Fruit fly (Drosophila melanogaster) whole organism, embryonic: ENCODE measurements around the gene TfAP-2.

ENCODE experiments used
- ATbp ChIP-seq: fragments of 200-800 bp; sonication (Bioruptor generic); optimal IDR thresholded peaks from 2 replicates; lab custom pipeline; 2017; ENCODE audit warnings: missing biosample characterization, mild to moderate bottlenecking, missing genetic modification characterization, missing genetic modification reagents
- Adf1 ChIP-seq: fragments of 200-800 bp; sonication (Bioruptor generic); IDR thresholded peaks from 2 replicates; pipeline ENCODE4 v1.3.6; 2022; ENCODE audit warnings: missing biosample characterization, missing genetic modification characterization
- Antp ChIP-seq: fragments of 200-800 bp; sonication (Bioruptor generic); optimal IDR thresholded peaks from 3 replicates; lab custom pipeline; 2016; ENCODE audit warnings: missing biosample characterization, missing genetic modification characterization
- Atf-2 ChIP-seq: fragments of 200-800 bp; sonication (Bioruptor generic); optimal IDR thresholded peaks from 2 replicates; lab custom pipeline; 2016; ENCODE audit warnings: missing biosample characterization, missing genetic modification characterization
- B-H1 ChIP-seq: fragments of 200-800 bp; sonication (Bioruptor generic); IDR thresholded peaks from 3 replicates; pipeline ENCODE4 v1.3.6; 2022; ENCODE audit warnings: missing biosample characterization, missing genetic modification characterization
- CG10209 ChIP-seq: fragments of 200-800 bp; sonication (Bioruptor generic); optimal IDR thresholded peaks from 3 replicates; lab custom pipeline; 2017; ENCODE audit warnings: missing biosample characterization, mild to moderate bottlenecking, missing genetic modification characterization, missing genetic modification reagents
- CG1024 ChIP-seq: fragments of 200-800 bp; sonication (Bioruptor generic); IDR thresholded peaks from 2 replicates; pipeline ENCODE4 v1.3.6; 2022; ENCODE audit warnings: missing biosample characterization, missing genetic modification characterization
- CG12219 ChIP-seq: fragments of 200-800 bp; sonication (Bioruptor generic); optimal IDR thresholded peaks from 3 replicates; lab custom pipeline; 2018; ENCODE audit warnings: missing biosample characterization, mild to moderate bottlenecking, missing genetic modification characterization
- CG16779 ChIP-seq: fragments of 200-800 bp; sonication (Bioruptor generic); IDR thresholded peaks from 2 replicates; pipeline ENCODE4 v1.3.6; 2022; ENCODE audit warnings: missing biosample characterization, missing genetic modification characterization
- CG17829 ChIP-seq: fragments of 200-800 bp; optimal IDR thresholded peaks from 2 replicates; lab custom pipeline; 2019; ENCODE audit warnings: missing biosample characterization, mild to moderate bottlenecking, missing genetic modification characterization, moderate library complexity
- CG30403 ChIP-seq: fragments of 200-800 bp; sonication (Bioruptor generic); optimal IDR thresholded peaks from 3 replicates; lab custom pipeline; 2016; ENCODE audit warnings: missing biosample characterization, missing genetic modification characterization
- CG3281 ChIP-seq: fragments of 200-800 bp; sonication (Bioruptor generic); optimal IDR thresholded peaks from 3 replicates; lab custom pipeline; 2017; ENCODE audit warnings: missing biosample characterization, mild to moderate bottlenecking, missing genetic modification characterization
- CG3838 ChIP-seq: fragments of 200-800 bp; sonication (Bioruptor generic); optimal IDR thresholded peaks from 3 replicates; lab custom pipeline; 2016; ENCODE audit warnings: missing biosample characterization, missing genetic modification characterization
- CG43689 ChIP-seq: fragments of 200-800 bp; sonication (Bioruptor generic); IDR thresholded peaks from 2 replicates; pipeline ENCODE4 v1.3.6; 2022; ENCODE audit warnings: missing biosample characterization, missing genetic modification characterization
- CG4730 ChIP-seq: fragments of 200-800 bp; sonication (Bioruptor generic); IDR thresholded peaks from 2 replicates; pipeline ENCODE4 v1.3.6; 2022; ENCODE audit warnings: missing biosample characterization, missing genetic modification characterization
- CG9609 ChIP-seq: fragments of 200-800 bp; sonication (Bioruptor generic); optimal IDR thresholded peaks from 3 replicates; lab custom pipeline; 2016; ENCODE audit warnings: missing biosample characterization, missing genetic modification characterization
- CoRest ChIP-seq: fragments of 200-800 bp; sonication (Bioruptor generic); optimal IDR thresholded peaks from 3 replicates; lab custom pipeline; 2018; ENCODE audit warnings: missing biosample characterization, mild to moderate bottlenecking, missing genetic modification characterization, moderate library complexity
- CrebB ChIP-seq: fragments of 200-800 bp; sonication (Bioruptor generic); optimal IDR thresholded peaks from 3 replicates; lab custom pipeline; 2018; ENCODE audit warnings: missing biosample characterization, mild to moderate bottlenecking, missing genetic modification characterization
- Dbx ChIP-seq: fragments of 200-800 bp; sonication (Bioruptor generic); IDR thresholded peaks from 3 replicates; pipeline ENCODE4 v1.3.6; 2022; ENCODE audit warnings: missing biosample characterization, missing genetic modification characterization
- Doc2 ChIP-seq: fragments of 200-800 bp; sonication (Bioruptor generic); IDR thresholded peaks from 2 replicates; pipeline ENCODE4 v1.3.6; 2022; ENCODE audit warnings: missing biosample characterization, missing genetic modification characterization
- Fer3 ChIP-seq: fragments of 200-800 bp; sonication (Bioruptor generic); optimal IDR thresholded peaks from 2 replicates; lab custom pipeline; 2018; ENCODE audit warnings: missing biosample characterization, mild to moderate bottlenecking, missing genetic modification characterization, moderate library complexity
- H15 ChIP-seq: fragments of 200-800 bp; sonication (Bioruptor generic); IDR thresholded peaks from 3 replicates; pipeline ENCODE4 v1.3.6; 2022; ENCODE audit warnings: missing biosample characterization, missing genetic modification characterization
- Hsf ChIP-seq: fragments of 200-800 bp; sonication (Bioruptor generic); optimal IDR thresholded peaks from 3 replicates; lab custom pipeline; 2016; ENCODE audit warnings: missing biosample characterization, missing genetic modification characterization
- Med ChIP-seq: fragments of 200-800 bp; sonication (Bioruptor generic); peaks from one replicate; lab custom pipeline; 2016; ENCODE audit warnings: missing biosample characterization, missing genetic modification characterization, mild to moderate bottlenecking, inconsistent platforms, moderate library complexity
- Nf-YA ChIP-seq: fragments of 200-800 bp; sonication (Bioruptor generic); IDR thresholded peaks from 2 replicates; pipeline ENCODE4 v1.3.6; 2022; ENCODE audit warnings: missing biosample characterization, missing genetic modification characterization
- Pdp1 ChIP-seq, 2 experiments: fragments of 200-800 bp; sonication (Bioruptor generic); optimal IDR thresholded peaks; 3 replicates each; lab custom pipeline; 2016; ENCODE audit warnings: missing biosample characterization in 2 of 2, missing genetic modification characterization in 2 of 2, mild to moderate bottlenecking in 1 of 2, moderate library complexity in 1 of 2
- Side ChIP-seq: fragments of 200-800 bp; sonication (Bioruptor generic); optimal IDR thresholded peaks from 2 replicates; lab custom pipeline; 2016; ENCODE audit warnings: missing biosample characterization, missing genetic modification characterization
- Sry-δ ChIP-seq: fragments of 200-800 bp; sonication (Bioruptor generic); optimal IDR thresholded peaks from 2 replicates; lab custom pipeline; 2016; ENCODE audit warnings: missing biosample characterization, missing genetic modification characterization
- TFAM ChIP-seq: fragments of 200-800 bp; sonication (Bioruptor generic); optimal IDR thresholded peaks from 2 replicates; lab custom pipeline; 2017; ENCODE audit warnings: missing biosample characterization, missing genetic modification characterization, inconsistent platforms
- Vsx1 ChIP-seq: fragments of 200-800 bp; sonication (Bioruptor generic); optimal IDR thresholded peaks from 2 replicates; lab custom pipeline; 2017; ENCODE audit warnings: missing biosample characterization, mild to moderate bottlenecking, missing genetic modification characterization, missing genetic modification reagents
- ac ChIP-seq: fragments of 200-800 bp; sonication (Bioruptor generic); optimal IDR thresholded peaks from 3 replicates; lab custom pipeline; 2017; ENCODE audit warnings: missing biosample characterization, mild to moderate bottlenecking, missing genetic modification characterization
- ato ChIP-seq: fragments of 200-800 bp; sonication (Bioruptor generic); IDR thresholded peaks from 2 replicates; pipeline ENCODE4 v1.3.6; 2022; ENCODE audit warnings: missing biosample characterization, missing genetic modification characterization; ENCODE audit not compliant: partially characterized antibody
- bsh ChIP-seq, 2 experiments: fragments of 200-800 bp; sonication (Bioruptor generic); optimal IDR thresholded peaks; 2 replicates each; lab custom pipeline; 2017 to 2018; ENCODE audit warnings: mild to moderate bottlenecking in 2 of 2, missing biosample characterization in 2 of 2, missing genetic modification characterization in 2 of 2, moderate library complexity in 1 of 2
- btn ChIP-seq: fragments of 200-800 bp; sonication (Bioruptor generic); optimal IDR thresholded peaks from 2 replicates; lab custom pipeline; 2016; ENCODE audit warnings: missing biosample characterization, missing genetic modification characterization
- cwo ChIP-seq: fragments of 200-800 bp; sonication (Bioruptor generic); optimal IDR thresholded peaks from 3 replicates; lab custom pipeline; 2017; ENCODE audit warnings: missing biosample characterization, missing genetic modification characterization, mild to moderate bottlenecking, moderate library complexity, missing genetic modification reagents
- emc ChIP-seq: fragments of 200-800 bp; sonication (Bioruptor generic); optimal IDR thresholded peaks from 2 replicates; lab custom pipeline; 2016; ENCODE audit warnings: missing biosample characterization, missing genetic modification characterization
- ems ChIP-seq: fragments of 200-800 bp; sonication (Bioruptor generic); optimal IDR thresholded peaks from 3 replicates; lab custom pipeline; 2016; ENCODE audit warnings: missing biosample characterization, missing genetic modification characterization
- eyg ChIP-seq: fragments of 200-800 bp; sonication (Bioruptor generic); optimal IDR thresholded peaks from 3 replicates; lab custom pipeline; 2016; ENCODE audit warnings: missing biosample characterization, missing genetic modification characterization
- h ChIP-seq: fragments of >200 bp; optimal IDR thresholded peaks from 2 replicates; lab custom pipeline; 2017
- ind ChIP-seq: fragments of 200-800 bp; sonication (Bioruptor generic); optimal IDR thresholded peaks from 3 replicates; lab custom pipeline; 2016; ENCODE audit warnings: missing biosample characterization, missing genetic modification characterization
- jigr1 ChIP-seq: fragments of 200-800 bp; sonication (Bioruptor generic); IDR thresholded peaks from 3 replicates; pipeline ENCODE4 v1.3.6; 2022; ENCODE audit warnings: missing biosample characterization, missing genetic modification characterization
- kah ChIP-seq: fragments of 200-800 bp; sonication (Bioruptor generic); optimal IDR thresholded peaks from 2 replicates; lab custom pipeline; 2018; ENCODE audit warnings: missing biosample characterization, mild to moderate bottlenecking, missing genetic modification characterization
- maf-S ChIP-seq: fragments of 200-800 bp; sonication (Bioruptor generic); optimal IDR thresholded peaks from 2 replicates; lab custom pipeline; 2016; ENCODE audit warnings: missing biosample characterization, missing genetic modification characterization
- nerfin-1 ChIP-seq: fragments of 200-800 bp; sonication (Bioruptor generic); optimal IDR thresholded peaks from 3 replicates; lab custom pipeline; 2019; ENCODE audit warnings: missing biosample characterization, mild to moderate bottlenecking, missing genetic modification characterization, moderate library complexity
- nom ChIP-seq: fragments of 200-800 bp; sonication (Bioruptor generic); optimal IDR thresholded peaks from 2 replicates; lab custom pipeline; 2017; ENCODE audit warnings: missing biosample characterization, missing genetic modification characterization, mild to moderate bottlenecking, moderate library complexity, missing genetic modification reagents
- p53 ChIP-seq: fragments of 200-800 bp; sonication (Bioruptor generic); optimal IDR thresholded peaks from 2 replicates; lab custom pipeline; 2016; ENCODE audit warnings: missing biosample characterization, missing genetic modification characterization
- pb ChIP-seq: fragments of 200-800 bp; sonication (Bioruptor generic); optimal IDR thresholded peaks from 3 replicates; lab custom pipeline; 2016; ENCODE audit warnings: missing biosample characterization, missing genetic modification characterization
- pfk ChIP-seq: fragments of 200-800 bp; sonication (Bioruptor generic); optimal IDR thresholded peaks from 2 replicates; lab custom pipeline; 2018; ENCODE audit warnings: missing biosample characterization, mild to moderate bottlenecking, missing genetic modification characterization, moderate library complexity
- psq ChIP-seq: fragments of 200-800 bp; sonication (Bioruptor generic); optimal IDR thresholded peaks from 2 replicates; lab custom pipeline; 2017; ENCODE audit warnings: missing biosample characterization, missing genetic modification characterization
- pum ChIP-seq: fragments of 200-800 bp; sonication (Bioruptor generic); optimal IDR thresholded peaks from 2 replicates; lab custom pipeline; 2016; ENCODE audit warnings: missing biosample characterization, missing genetic modification characterization
- sima ChIP-seq: fragments of 200-800 bp; sonication (Bioruptor generic); optimal IDR thresholded peaks from 2 replicates; lab custom pipeline; 2016; ENCODE audit warnings: missing biosample characterization, missing genetic modification characterization
- z ChIP-seq: fragments of 200-800 bp; sonication (Bioruptor generic); IDR thresholded peaks from 3 replicates; pipeline ENCODE4 v1.3.6; 2022; ENCODE audit warnings: missing biosample characterization, missing genetic modification characterization

Gene TfAP-2

DNA sequence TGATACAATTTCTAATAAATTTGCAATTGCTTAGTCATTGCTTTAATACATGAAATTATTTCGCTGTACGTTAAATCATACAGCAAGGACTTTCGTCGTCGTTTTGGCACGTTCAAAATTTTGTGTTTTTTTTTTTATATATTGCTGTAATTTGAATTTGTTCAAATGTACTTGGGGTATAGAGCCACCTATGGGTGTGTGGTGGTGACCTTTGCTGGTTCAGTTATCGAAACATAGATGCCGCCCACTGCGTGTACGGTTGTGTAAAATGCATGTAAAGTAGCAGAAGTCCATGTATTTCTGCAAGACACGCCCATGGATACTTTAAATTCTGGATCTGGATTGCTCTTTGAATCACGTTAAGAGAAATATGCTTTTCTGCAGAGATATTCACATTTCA lies 17.6 kb downstream of the TfAP-2 start (continued):
- no peak; the same call in 2 of the 3 replicates for TF ChIP-seq H15 (GFP tag; lab: Robert Waterston, UW)
- TF ChIP-seq Doc2: no peak
- TF ChIP-seq ems (GFP tag; lab: Kevin White, UChicago): peak; percentile 18
- TF ChIP-seq Dbx: peak; percentile 82
- TF ChIP-seq Adf1 (GFP tag; lab: Robert Waterston, UW): peak; percentile 30; the same call in 1 of the 2 replicates
- TF ChIP-seq p53 (GFP tag; lab: Kevin White, UChicago): peak; percentile 70
- TF ChIP-seq psq: peak; percentile 27
- TF ChIP-seq CG10209 (GFP tag; lab: Kevin White, UChicago): peak; percentile 16
- no peak for TF ChIP-seq jigr1 (GFP tag; lab: Robert Waterston, UW)
- TF ChIP-seq bsh (GFP tag; optimal IDR thresholded peaks at IDR 0.05; lab: Kevin White, UChicago): no peak
- no peak for TF ChIP-seq CG43689 (GFP tag; lab: Robert Waterston, UW)
- peak; percentile 95 for TF ChIP-seq Med (GFP tag; lab: Kevin White, UChicago)
- TF ChIP-seq Atf-2 (GFP tag; lab: Kevin White, UChicago): peak; percentile 67
- no peak for TF ChIP-seq CG3838
- TF ChIP-seq Side: peak; percentile 43
- no peak for TF ChIP-seq B-H1 (GFP tag; lab: Robert Waterston, UW)
- TF ChIP-seq CrebB (tag; lab: Kevin White, UChicago): no peak
- peak; percentile 49 for TF ChIP-seq CG9609
- peak; percentile 51 for TF ChIP-seq CG17829
- no peak for TF ChIP-seq CG12219 (GFP tag; lab: Kevin White, UChicago)
- TF ChIP-seq maf-S (GFP tag; lab: Kevin White, UChicago): peak; percentile 50
- TF ChIP-seq Pdp1 (GFP tag; optimal IDR thresholded peaks at IDR 0.05; lab: Kevin White, UChicago): peak in 1 of 2 experiments; percentile 70
- TF ChIP-seq pfk (GFP tag; lab: Kevin White, UChicago): no peak
- no peak for TF ChIP-seq eyg
- no peak for TF ChIP-seq Fer3
- TF ChIP-seq ac (GFP tag; lab: Kevin White, UChicago): no peak
- TF ChIP-seq kah (GFP tag; lab: Kevin White, UChicago): no peak
- peak; percentile 17 for TF ChIP-seq btn (GFP tag; lab: Kevin White, UChicago)
- TF ChIP-seq pb (GFP tag; lab: Kevin White, UChicago): peak; percentile 56
- peak; percentile 44 for TF ChIP-seq Sry-δ
- peak; percentile 69 for TF ChIP-seq Antp (GFP tag; lab: Kevin White, UChicago)
- peak; percentile 42 for TF ChIP-seq ind (GFP tag; lab: Kevin White, UChicago)
- TF ChIP-seq Hsf: peak; percentile 78
- no peak for TF ChIP-seq h
- TF ChIP-seq CG16779 (GFP tag; lab: Robert Waterston, UW): 0 out of 2 replicates have a peak, but pooled peaks have one; percentile 60
- TF ChIP-seq CG3281 (GFP tag; lab: Kevin White, UChicago): no peak
- no peak for TF ChIP-seq Nf-YA (GFP tag; lab: Robert Waterston, UW)
- peak; percentile 54 for TF ChIP-seq CoRest (tag; lab: Kevin White, UChicago)
- TF ChIP-seq emc (GFP tag; lab: Kevin White, UChicago): no peak
- TF ChIP-seq nom: no peak
- no peak for TF ChIP-seq z (GFP tag; lab: Robert Waterston, UW)
- TF ChIP-seq nerfin-1 (tag; lab: Kevin White, UChicago): no peak
- TF ChIP-seq cwo (GFP tag; lab: Kevin White, UChicago): no peak
- no peak for TF ChIP-seq ATbp (GFP tag; lab: Kevin White, UChicago)
- peak; percentile 77 for TF ChIP-seq pum (GFP tag; lab: Kevin White, UChicago)
- no peak for TF ChIP-seq Vsx1
- no peak for TF ChIP-seq ato (GFP tag; lab: Robert Waterston, UW)
- peak; percentile 35; the same call in 1 of the 2 replicates for TF ChIP-seq CG1024 (GFP tag; lab: Robert Waterston, UW)
- TF ChIP-seq CG30403 (GFP tag; lab: Kevin White, UChicago): peak; percentile 73
- no peak for TF ChIP-seq sima (GFP tag; lab: Kevin White, UChicago)
- TF ChIP-seq CG4730 (GFP tag; lab: Robert Waterston, UW): peak; percentile 67
- no peak for TF ChIP-seq TFAM (GFP tag; lab: Kevin White, UChicago)
